Fruit fly (Drosophila melanogaster): ENCODE data around the gene Ugt36D1.

DNA sequence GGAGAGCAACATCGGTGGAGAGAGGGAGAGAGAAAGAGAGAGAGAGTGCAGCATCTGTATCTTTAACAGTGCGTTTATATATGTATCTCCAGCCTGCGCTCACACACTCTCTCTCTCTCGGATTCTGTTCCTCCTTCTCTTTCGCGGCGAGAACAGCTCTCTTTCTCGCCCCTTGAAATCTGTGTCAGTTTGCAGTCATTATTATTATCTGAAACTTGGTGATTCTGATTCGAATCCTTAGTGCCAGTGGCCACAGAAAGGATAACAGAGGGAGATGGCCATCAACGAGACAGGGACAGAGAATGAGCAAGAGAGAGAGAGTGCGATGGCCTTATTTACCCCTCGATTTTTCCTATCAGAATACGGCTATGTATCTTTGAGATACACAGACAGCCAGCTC is 40.4 kb upstream of the Ugt36D1 start:
- TF ChIP-seq CG34367 (tag; optimal IDR thresholded peaks at IDR 0.05) (no peak), fd96Ca (GFP tag; IDR thresholded peaks at IDR 0.05) (no peak), CG12605 (GFP tag; IDR thresholded peaks at IDR 0.05) (no peak), CG8159 (tag; optimal IDR thresholded peaks at IDR 0.05) (no peak), gl (tag; optimal IDR thresholded peaks at IDR 0.05) (no peak), Ets98B (GFP tag; IDR thresholded peaks at IDR 0.05) (no peak), Pif1B (GFP tag; optimal IDR thresholded peaks at IDR 0.05) (no peak), CG17806 (tag; optimal IDR thresholded peaks at IDR 0.05) (no peak), Pif1A (GFP tag; optimal IDR thresholded peaks at IDR 0.05) (no peak), CG9948 (tag; optimal IDR thresholded peaks at IDR 0.05) (no peak), CG4496 (GFP tag; IDR thresholded peaks at IDR 0.05) (no peak), CG32121 (GFP tag; IDR thresholded peaks at IDR 0.05) (no peak), CG15710 (tag; optimal IDR thresholded peaks at IDR 0.05) (no peak), CG10348 (GFP tag; IDR thresholded peaks at IDR 0.05) (no peak)

Data from whole organism, pupa.